Fruit fly (Drosophila melanogaster) whole organism, pupa: ENCODE data around the gene CG7006.
A peak's percentile ranks its signal among the peaks of the same experiment; 100 is the strongest.

ENCODE experiments used
- D1 ChIP-seq: fragments of 200-800 bp; sonication (Bioruptor generic); optimal IDR thresholded peaks from 2 replicates; lab custom pipeline; 2018; ENCODE audit warnings: missing biosample characterization, mild to moderate bottlenecking, missing genetic modification characterization, moderate library complexity
- EcR ChIP-seq: fragments of 200-800 bp; sonication (Bioruptor generic); optimal IDR thresholded peaks from 3 replicates; lab custom pipeline; 2019; ENCODE audit warnings: missing biosample characterization, missing genetic modification characterization, mild to moderate bottlenecking, moderate library complexity, missing genetic modification reagents
- Pif1A ChIP-seq: fragments of 200-800 bp; sonication (Bioruptor generic); optimal IDR thresholded peaks from 3 replicates; lab custom pipeline; 2016; ENCODE audit warnings: missing biosample characterization, missing genetic modification characterization
- gl ChIP-seq: fragments of 200-800 bp; sonication (Bioruptor generic); optimal IDR thresholded peaks from 2 replicates; lab custom pipeline; 2018; ENCODE audit warnings: missing biosample characterization, mild to moderate bottlenecking, missing genetic modification characterization

- TF ChIP-seq EcR, result peak; percentile 2
- peak; percentile 10 for TF ChIP-seq gl (tag; lab: Kevin White, UChicago)
- TF ChIP-seq D1 (tag; lab: Kevin White, UChicago), result no peak
- no peak for TF ChIP-seq Pif1A (GFP tag; lab: Kevin White, UChicago)
Measured at dm6 chr3R:24870389-24871048, 20.1 kb downstream of the CG7006 start, which contains the start of gene CycB3.
